Fruit fly (Drosophila melanogaster) whole organism, prepupa: ENCODE measurements around the gene CG8562.

Experiments
- Blimp-1 ChIP-seq: fragments of 200-800 bp; sonication (Bioruptor generic); optimal IDR thresholded peaks from 3 replicates; lab custom pipeline; 2017; ENCODE audit warnings: missing biosample characterization, missing genetic modification characterization, mild to moderate bottlenecking, moderate library complexity, missing genetic modification reagents
- CG11294 ChIP-seq: fragments of 200-800 bp; sonication (Bioruptor generic); IDR thresholded peaks from 2 replicates; pipeline ENCODE4 v1.3.6; 2022; ENCODE audit warnings: missing biosample characterization, missing genetic modification characterization
- CG11762 ChIP-seq: fragments of 200-800 bp; sonication (Bioruptor generic); optimal IDR thresholded peaks from 3 replicates; lab custom pipeline; 2016; ENCODE audit warnings: missing biosample characterization, missing genetic modification characterization; ENCODE audit not compliant: insufficient read depth
- CG6163 ChIP-seq: fragments of 200-800 bp; sonication (Bioruptor generic); IDR thresholded peaks from 3 replicates; pipeline ENCODE4 v1.3.6; 2022; ENCODE audit warnings: missing biosample characterization, missing genetic modification characterization
- CG8119 ChIP-seq: fragments of 200-800 bp; sonication (Bioruptor generic); IDR thresholded peaks from 3 replicates; pipeline ENCODE4 v1.3.6; 2022; ENCODE audit warnings: missing biosample characterization, missing genetic modification characterization
- Gug ChIP-seq: fragments of 200-800 bp; sonication (Bioruptor generic); IDR thresholded peaks from 2 replicates; pipeline ENCODE4 v1.3.6; 2022; ENCODE audit warnings: missing biosample characterization, missing genetic modification characterization
- achi ChIP-seq: fragments of 200-800 bp; sonication (Bioruptor generic); optimal IDR thresholded peaks from 3 replicates; lab custom pipeline; 2016; ENCODE audit warnings: missing biosample characterization, missing genetic modification characterization
- dac ChIP-seq: fragments of 200-800 bp; sonication (Bioruptor generic); optimal IDR thresholded peaks from 2 replicates; lab custom pipeline; 2017; ENCODE audit warnings: missing biosample characterization, mild to moderate bottlenecking, missing genetic modification characterization
- pdm3 ChIP-seq: fragments of 200-800 bp; sonication (Bioruptor generic); optimal IDR thresholded peaks from 3 replicates; lab custom pipeline; 2016; ENCODE audit warnings: missing biosample characterization, missing genetic modification characterization

DNA sequence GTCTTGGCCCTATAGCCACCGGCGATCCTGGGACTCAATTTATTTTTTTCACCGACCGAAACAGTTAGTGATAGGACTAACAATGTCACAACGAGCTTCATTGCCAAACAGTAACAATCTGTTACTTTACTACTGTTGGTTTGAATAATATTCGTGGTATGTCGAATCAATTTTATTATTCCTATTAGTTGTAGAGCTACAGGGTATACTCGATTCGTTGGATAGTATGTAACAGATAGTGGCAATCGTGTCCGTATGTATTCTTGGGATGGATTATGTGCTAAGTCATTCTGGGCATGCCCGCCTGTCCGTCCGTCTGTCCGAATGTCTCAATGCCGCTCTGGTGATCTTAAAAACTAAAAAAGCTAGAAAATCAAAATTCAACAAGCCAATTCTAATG lies 41.2 kb downstream of the CG8562 start, which contains the start of gene sphinx1:
- no peak for TF ChIP-seq CG11294 (GFP tag; lab: Robert Waterston, UW)
- no peak for TF ChIP-seq achi (GFP tag; lab: Kevin White, UChicago)
- TF ChIP-seq CG8119 (GFP tag; lab: Robert Waterston, UW): no peak
- TF ChIP-seq pdm3 (GFP tag; lab: Kevin White, UChicago): no peak
- TF ChIP-seq CG11762 (GFP tag; lab: Kevin White, UChicago): no peak
- no peak for TF ChIP-seq Gug (GFP tag; lab: Robert Waterston, UW)
- no peak for TF ChIP-seq dac (GFP tag; lab: Kevin White, UChicago)
- no peak for TF ChIP-seq Blimp-1 (GFP tag; lab: Kevin White, UChicago)
- TF ChIP-seq CG6163: no peak
